Fruit fly (Drosophila melanogaster) whole organism, wandering third instar larva: Measurements from ENCODE around the gene CG11456.

ENCODE experiments used
- Dfd ChIP-seq: fragments of >200 bp; optimal IDR thresholded peaks from 2 replicates; lab custom pipeline; 2017; ENCODE audit warnings: missing biosample characterization, missing genetic modification characterization
- Myc ChIP-seq: fragments of >200 bp; optimal IDR thresholded peaks from 2 replicates; lab custom pipeline; 2017
- h ChIP-seq: fragments of 200-800 bp; sonication (Bioruptor generic); optimal IDR thresholded peaks from 3 replicates; lab custom pipeline; 2016; ENCODE audit warnings: missing biosample characterization, mild to moderate bottlenecking, missing genetic modification characterization
- psq ChIP-seq: fragments of 200-800 bp; sonication (Bioruptor generic); optimal IDR thresholded peaks from 3 replicates; lab custom pipeline; 2017; ENCODE audit warnings: missing biosample characterization, mild to moderate bottlenecking, missing genetic modification characterization, moderate library complexity
- tai ChIP-seq: sonication (Bioruptor generic); optimal IDR thresholded peaks from 2 replicates; lab custom pipeline; 2016; ENCODE audit warnings: missing biosample characterization, missing genetic modification characterization
- usp ChIP-seq: fragments of >200 bp; optimal IDR thresholded peaks from 2 replicates; lab custom pipeline; 2017; ENCODE audit warnings: missing biosample characterization, missing genetic modification characterization

- TF ChIP-seq Dfd: no peak
- TF ChIP-seq h (GFP tag; lab: Kevin White, UChicago): no peak
- TF ChIP-seq Myc: no peak
- TF ChIP-seq tai (GFP tag; lab: Kevin White, UChicago): no peak
- no peak for TF ChIP-seq psq (GFP tag; lab: Kevin White, UChicago)
- TF ChIP-seq usp (GFP tag; lab: Kevin White, UChicago): no peak
Measured at dm6 chr3L:20885172-20885571, 43.4 kb downstream of the CG11456 start, which contains the start of gene CG32432.
